Worm (Caenorhabditis elegans) whole organism, L1 larva: ENCODE data around the gene ttr-13.

Experiments used
- aly-2 ChIP-seq: fragments of 150-350 bp; optimal IDR thresholded peaks from 2 replicates; lab custom pipeline; 2014; ENCODE audit warnings: missing biosample characterization, missing genetic modification characterization
- blmp-1 ChIP-seq: fragments of 150-350 bp; optimal IDR thresholded peaks from 2 replicates; lab custom pipeline; 2014; ENCODE audit warnings: missing biosample characterization, missing genetic modification characterization
- ceh-63 ChIP-seq: fragments of 200-800 bp; sonication (Bioruptor generic); optimal IDR thresholded peaks from 2 replicates; lab custom pipeline; 2018; ENCODE audit warnings: mild to moderate bottlenecking, missing genetic modification characterization, missing compliant biosample characterization
- ceh-8 ChIP-seq: fragments of 200-800 bp; sonication (Bioruptor generic); optimal IDR thresholded peaks from 2 replicates; lab custom pipeline; 2018; ENCODE audit warnings: mild to moderate bottlenecking, missing genetic modification characterization, moderate library complexity, missing compliant biosample characterization
- ceh-88 ChIP-seq: fragments of 200-800 bp; sonication (Bioruptor generic); IDR thresholded peaks from 2 replicates; pipeline ENCODE4 v1.3.6; 2022; ENCODE audit warnings: missing genetic modification characterization, missing compliant biosample characterization
- ces-1 ChIP-seq: fragments of 150-350 bp; optimal IDR thresholded peaks from 2 replicates; lab custom pipeline; 2014; ENCODE audit warnings: missing biosample characterization, missing genetic modification reagents, missing genetic modification characterization
- dsc-1 ChIP-seq: sonication (generic microtip); optimal IDR thresholded peaks from 2 replicates; lab custom pipeline; 2016; ENCODE audit warnings: mild to moderate bottlenecking, missing genetic modification characterization, missing compliant biosample characterization
- efl-1 ChIP-seq, 4 experiments: fragments of 150-350 bp; optimal IDR thresholded peaks in 3 of 4; peaks in 1 of 4; 1 replicate in 1 of 4; 2 replicates in 3 of 4; lab custom pipeline; 2014; ENCODE audit warnings: missing biosample characterization in 2 of 4, missing genetic modification characterization in 2 of 4, missing genetic modification reagents in 2 of 4
- egl-13 ChIP-seq: sonication (generic microtip); optimal IDR thresholded peaks from 2 replicates; lab custom pipeline; 2016; ENCODE audit warnings: missing genotype, missing genetic modification reagents, missing genetic modification characterization, missing compliant biosample characterization
- egl-27 ChIP-seq, 2 experiments: fragments of 150-350 bp in 1 of 2; sonication (generic microtip); optimal IDR thresholded peaks; 3 replicates each; lab custom pipeline; 2017 to 2018; ENCODE audit warnings: missing biosample characterization in 2 of 2, missing genetic modification characterization in 2 of 2, missing genetic modification reagents in 2 of 2
- elt-3 ChIP-seq, 6 experiments: fragments of 150-350 bp in 1 of 6; sonication (generic microtip); optimal IDR thresholded peaks; 2 replicates each; lab custom pipeline; 2017 to 2018; ENCODE audit warnings: missing biosample characterization in 6 of 6, missing genetic modification characterization in 6 of 6, inconsistent platforms in 1 of 6
- ets-5 ChIP-seq: fragments of 200-800 bp; sonication (Bioruptor generic); IDR thresholded peaks from 2 replicates; pipeline ENCODE4 v1.3.6; 2022; ENCODE audit warnings: missing genetic modification characterization, missing compliant biosample characterization
- fkh-8 ChIP-seq: sonication (generic microtip); optimal IDR thresholded peaks from 2 replicates; lab custom pipeline; 2016; ENCODE audit warnings: mild to moderate bottlenecking, missing genetic modification characterization, missing compliant biosample characterization
- hlh-17 ChIP-seq: fragments of 200-800 bp; sonication (Bioruptor generic); optimal IDR thresholded peaks from 2 replicates; lab custom pipeline; 2018; ENCODE audit warnings: missing genetic modification characterization, mild to moderate bottlenecking, missing compliant biosample characterization, moderate library complexity, borderline replicate concordance
- lin-15B ChIP-seq: fragments of 150-350 bp; sonication (generic microtip); optimal IDR thresholded peaks from 3 replicates; lab custom pipeline; 2014; ENCODE audit warnings: missing biosample characterization, missing genetic modification characterization
- lin-35 ChIP-seq, 2 experiments: fragments of 150-350 bp; optimal IDR thresholded peaks; 2 replicates each; lab custom pipeline; 2014; ENCODE audit warnings: missing biosample characterization in 2 of 2, missing genetic modification characterization in 2 of 2, missing genetic modification reagents in 2 of 2
- lin-39 ChIP-seq: fragments of 150-350 bp; optimal IDR thresholded peaks from 2 replicates; lab custom pipeline; 2014; ENCODE audit warnings: missing biosample characterization, missing genetic modification reagents, missing genetic modification characterization
- mdl-1 ChIP-seq, 2 experiments: fragments of 150-350 bp; optimal IDR thresholded peaks; 2 replicates each; lab custom pipeline; 2014 to 2017; ENCODE audit warnings: missing biosample characterization in 2 of 2, missing genetic modification characterization in 2 of 2, inconsistent platforms in 1 of 2
- nhr-12 ChIP-seq: sonication (generic microtip); optimal IDR thresholded peaks from 2 replicates; lab custom pipeline; 2017; ENCODE audit warnings: missing biosample characterization, missing genetic modification characterization
- nhr-20 ChIP-seq: sonication (generic microtip); optimal IDR thresholded peaks from 2 replicates; lab custom pipeline; 2016; ENCODE audit warnings: mild to moderate bottlenecking, missing genetic modification characterization, missing compliant biosample characterization
- nhr-28 ChIP-seq: fragments of 150-350 bp; optimal IDR thresholded peaks from 2 replicates; lab custom pipeline; 2014; ENCODE audit warnings: missing biosample characterization, missing genetic modification characterization
- nhr-47 ChIP-seq: sonication (generic microtip); optimal IDR thresholded peaks from 2 replicates; lab custom pipeline; 2016; ENCODE audit warnings: mild to moderate bottlenecking, missing genetic modification characterization, moderate library complexity, missing compliant biosample characterization
- nhr-71 ChIP-seq: sonication (generic microtip); optimal IDR thresholded peaks from 2 replicates; lab custom pipeline; 2016; ENCODE audit warnings: mild to moderate bottlenecking, missing genetic modification characterization, moderate library complexity, missing compliant biosample characterization
- pax-3 ChIP-seq: fragments of 200-800 bp; sonication (Bioruptor generic); optimal IDR thresholded peaks from 2 replicates; lab custom pipeline; 2018; ENCODE audit warnings: mild to moderate bottlenecking, missing genetic modification characterization, moderate library complexity, missing compliant biosample characterization
- skn-1 ChIP-seq: fragments of 150-350 bp; optimal IDR thresholded peaks from 2 replicates; lab custom pipeline; 2014; ENCODE audit warnings: missing biosample characterization, missing genetic modification characterization
- snu-23 ChIP-seq: sonication (generic microtip); optimal IDR thresholded peaks from 2 replicates; lab custom pipeline; 2016; ENCODE audit warnings: missing genetic modification characterization, missing compliant biosample characterization
- sox-4 ChIP-seq: sonication (generic microtip); optimal IDR thresholded peaks from 2 replicates; lab custom pipeline; 2016; ENCODE audit warnings: missing genetic modification characterization, missing compliant biosample characterization
- tlp-1 ChIP-seq: fragments of 150-350 bp; optimal IDR thresholded peaks from 2 replicates; lab custom pipeline; 2014; ENCODE audit warnings: missing biosample characterization, missing genetic modification characterization
- unc-130 ChIP-seq: fragments of 150-350 bp; optimal IDR thresholded peaks from 2 replicates; lab custom pipeline; 2017; ENCODE audit warnings: missing biosample characterization, missing genetic modification characterization, inconsistent platforms
- ztf-11 ChIP-seq, 2 experiments: sonication (generic microtip); optimal IDR thresholded peaks; 2 replicates each; lab custom pipeline; 2016 to 2017; ENCODE audit warnings: missing genetic modification characterization in 2 of 2, missing biosample characterization in 1 of 2, missing compliant biosample characterization in 1 of 2
- ztf-4 ChIP-seq: fragments of 150-350 bp; optimal IDR thresholded peaks from 2 replicates; lab custom pipeline; 2014; ENCODE audit warnings: missing biosample characterization, missing genetic modification characterization

Gene ttr-13

ce11 chrV:20623060-20623459, 13.7 kb downstream of the ttr-13 start, which contains the start of gene F46B3.8:
TSS of gene F46B3.8 (minus strand) at chrV:20623160.
- TF ChIP-seq ztf-4 (no peak), dsc-1 (no peak), egl-27 (tag; optimal IDR thresholded peaks at IDR 0.05; lab: Kevin White, UChicago) (no peak), lin-15B (no peak), ets-5 (GFP tag; lab: Robert Waterston, UW) (no peak), egl-13 (tag; lab: Kevin White, UChicago) (no peak), fkh-8 (tag; lab: Kevin White, UChicago) (no peak)

ce11 chrV:20618632-20619031, 18.1 kb downstream of the ttr-13 start, which contains the start of gene F46B3.7:
TSS of gene F46B3.7 (minus strand) at chrV:20618732.
- TF ChIP-seq mdl-1 (tag; optimal IDR thresholded peaks at IDR 0.05; lab: Kevin White, UChicago) (no peak), nhr-28 (no peak), snu-23 (GFP tag; lab: Kevin White, UChicago) (no peak), dsc-1 (no peak), nhr-12 (tag; lab: Kevin White, UChicago) (no peak), aly-2 (tag; lab: Kevin White, UChicago) (no peak), ceh-88 (no peak), ets-5 (GFP tag; lab: Robert Waterston, UW) (no peak), pax-3 (tag; lab: Kevin White, UChicago) (no peak)

- TF ChIP-seq skn-1 (tag; lab: Kevin White, UChicago) (no peak), ceh-88 (no peak), efl-1 (optimal IDR thresholded peaks at IDR 0.05; lab: Kevin White, UChicago) (no peak), efl-1 (GFP tag; optimal IDR thresholded peaks at IDR 0.05 in 1 of 2; lab: Kevin White, UChicago) (no peak), ceh-8 (GFP tag; lab: Kevin White, UChicago) (no peak), ztf-11 (tag; optimal IDR thresholded peaks at IDR 0.05; lab: Kevin White, UChicago) (no peak), ces-1 (GFP tag; lab: Kevin White, UChicago) (no peak), lin-35 (GFP tag; optimal IDR thresholded peaks at IDR 0.05; lab: Kevin White, UChicago) (no peak), blmp-1 (tag; lab: Kevin White, UChicago) (no peak), ceh-63 (GFP tag; lab: Kevin White, UChicago) (no peak), nhr-71 (no peak)
Measured at ce11 chrV:20609494-20609893, 27.3 kb downstream of the ttr-13 start, which contains the start of gene grd-2. TSS of gene grd-2 (plus strand) at chrV:20609794.

ce11 chrV:20608688-20609087, 28.1 kb downstream of the ttr-13 start, which contains the start of gene ttr-12:
TSS of gene ttr-12 (minus strand) at chrV:20608788.
- TF ChIP-seq pax-3 (tag; lab: Kevin White, UChicago) (no peak), ztf-11 (tag; optimal IDR thresholded peaks at IDR 0.05; lab: Kevin White, UChicago) (no peak), nhr-47 (no peak), ztf-4 (no peak), nhr-20 (no peak), lin-35 (GFP tag; optimal IDR thresholded peaks at IDR 0.05; lab: Kevin White, UChicago) (no peak), lin-39 (tag; lab: Kevin White, UChicago) (no peak), sox-4 (tag; lab: Kevin White, UChicago) (no peak), snu-23 (GFP tag; lab: Kevin White, UChicago) (no peak), nhr-28 (no peak)

ce11 chrV:20606617-20607016, 30.1 kb downstream of the ttr-13 start, which contains the start of gene F46B3.23:
TSS of gene F46B3.23 (minus strand) at chrV:20606717.
- peak; percentile 65 for TF ChIP-seq dsc-1
- no peak for TF ChIP-seq hlh-17 (GFP tag; lab: Kevin White, UChicago)
- TF ChIP-seq tlp-1 (tag; lab: Kevin White, UChicago): no peak
- TF ChIP-seq sox-4 (tag; lab: Kevin White, UChicago): no peak
- no peak for TF ChIP-seq elt-3 (tag; optimal IDR thresholded peaks at IDR 0.05; lab: Kevin White, UChicago)
- no peak for TF ChIP-seq unc-130
